Worm (Caenorhabditis elegans) whole organism, late embryonic: ENCODE data around the gene Y22D7AL.4.
A peak's percentile ranks its signal among the peaks of the same experiment; 100 is the strongest.

Source experiments
- C08G9.2 ChIP-seq: sonication (generic microtip); optimal IDR thresholded peaks from 2 replicates; lab custom pipeline; 2016; ENCODE audit warnings: mild to moderate bottlenecking, missing genetic modification characterization, moderate library complexity, missing compliant biosample characterization
- C38D4.7 ChIP-seq: fragments of 200-800 bp; sonication (Bioruptor generic); optimal IDR thresholded peaks from 2 replicates; lab custom pipeline; 2018; ENCODE audit warnings: mild to moderate bottlenecking, missing genetic modification characterization, moderate library complexity, missing compliant biosample characterization
- F13H6.1 ChIP-seq: sonication (generic microtip); optimal IDR thresholded peaks from 2 replicates; lab custom pipeline; 2016; ENCODE audit warnings: missing genetic modification characterization, missing compliant biosample characterization
- K02D7.2 ChIP-seq: sonication (generic microtip); optimal IDR thresholded peaks from 2 replicates; lab custom pipeline; 2017; ENCODE audit warnings: mild to moderate bottlenecking, missing genetic modification characterization, missing compliant biosample characterization
- K09A11.1 ChIP-seq: sonication (generic microtip); optimal IDR thresholded peaks from 2 replicates; lab custom pipeline; 2017; ENCODE audit warnings: antibody characterized with exemption, mild to moderate bottlenecking, missing genetic modification characterization, missing compliant biosample characterization; ENCODE audit not compliant: insufficient read depth
- Y22D7AL.16 ChIP-seq: sonication (generic microtip); optimal IDR thresholded peaks from 2 replicates; lab custom pipeline; 2016; ENCODE audit warnings: missing genetic modification characterization, missing compliant biosample characterization
- ahr-1 ChIP-seq: sonication (generic microtip); optimal IDR thresholded peaks from 2 replicates; lab custom pipeline; 2016; ENCODE audit warnings: missing genetic modification characterization, missing compliant biosample characterization
- ceh-18 ChIP-seq: sonication (generic microtip); optimal IDR thresholded peaks from 2 replicates; lab custom pipeline; 2016; ENCODE audit warnings: missing genetic modification characterization, missing compliant biosample characterization
- ceh-22 ChIP-seq: sonication (generic microtip); optimal IDR thresholded peaks from 2 replicates; lab custom pipeline; 2017; ENCODE audit warnings: missing biosample characterization, missing genetic modification characterization
- ceh-30 ChIP-seq: fragments of 150-350 bp; optimal IDR thresholded peaks from 2 replicates; lab custom pipeline; 2014; ENCODE audit warnings: missing biosample characterization, missing genetic modification characterization
- ceh-31 ChIP-seq: sonication (generic microtip); optimal IDR thresholded peaks from 2 replicates; lab custom pipeline; 2016; ENCODE audit warnings: missing genetic modification characterization, missing compliant biosample characterization
- ceh-34 ChIP-seq: sonication (generic microtip); optimal IDR thresholded peaks from 2 replicates; lab custom pipeline; 2016; ENCODE audit warnings: mild to moderate bottlenecking, missing genetic modification characterization, missing compliant biosample characterization
- ceh-45 ChIP-seq: fragments of 200-800 bp; sonication (Bioruptor generic); IDR thresholded peaks from 2 replicates; pipeline ENCODE4 v1.3.6; 2022; ENCODE audit warnings: missing genetic modification reagents, missing genetic modification characterization, missing compliant biosample characterization
- ceh-48 ChIP-seq: sonication (generic microtip); optimal IDR thresholded peaks from 2 replicates; lab custom pipeline; 2016; ENCODE audit warnings: missing genetic modification characterization, inconsistent platforms, missing compliant biosample characterization
- ceh-9 ChIP-seq: sonication (generic microtip); optimal IDR thresholded peaks from 2 replicates; lab custom pipeline; 2016; ENCODE audit warnings: mild to moderate bottlenecking, missing genetic modification characterization, inconsistent platforms, missing compliant biosample characterization
- dmd-4 ChIP-seq: sonication (generic microtip); optimal IDR thresholded peaks from 2 replicates; lab custom pipeline; 2016; ENCODE audit warnings: borderline replicate concordance, missing genetic modification characterization, missing compliant biosample characterization
- elt-2 ChIP-seq: sonication (generic microtip); optimal IDR thresholded peaks from 2 replicates; lab custom pipeline; 2016; ENCODE audit warnings: missing genetic modification reagents, missing genetic modification characterization, missing compliant biosample characterization
- fax-1 ChIP-seq: sonication (generic microtip); optimal IDR thresholded peaks from 2 replicates; lab custom pipeline; 2016; ENCODE audit warnings: missing genotype, missing genetic modification characterization, missing compliant biosample characterization
- fkh-10 ChIP-seq: fragments of 150-350 bp; optimal IDR thresholded peaks from 2 replicates; lab custom pipeline; 2014; ENCODE audit warnings: missing biosample characterization, missing genetic modification reagents, missing genetic modification characterization
- fkh-6 ChIP-seq: sonication (generic microtip); optimal IDR thresholded peaks from 2 replicates; lab custom pipeline; 2016; ENCODE audit warnings: missing genetic modification characterization, missing compliant biosample characterization
- hlh-13 ChIP-seq: fragments of 200-800 bp; sonication (Bioruptor generic); optimal IDR thresholded peaks from 2 replicates; lab custom pipeline; 2018; ENCODE audit warnings: mild to moderate bottlenecking, missing genetic modification characterization, missing compliant biosample characterization
- hlh-15 ChIP-seq: sonication (generic microtip); optimal IDR thresholded peaks from 2 replicates; lab custom pipeline; 2016; ENCODE audit warnings: missing genetic modification characterization, missing compliant biosample characterization
- lim-6 ChIP-seq: sonication (generic microtip); optimal IDR thresholded peaks from 2 replicates; lab custom pipeline; 2016; ENCODE audit warnings: missing genetic modification characterization, missing compliant biosample characterization
- nhr-11 ChIP-seq: fragments of 150-350 bp; optimal IDR thresholded peaks from 2 replicates; lab custom pipeline; 2014; ENCODE audit warnings: missing biosample characterization, missing genetic modification characterization
- nhr-232 ChIP-seq: sonication (generic microtip); optimal IDR thresholded peaks from 2 replicates; lab custom pipeline; 2016; ENCODE audit warnings: missing genetic modification characterization, missing compliant biosample characterization
- npax-4 ChIP-seq: sonication (generic microtip); optimal IDR thresholded peaks from 2 replicates; lab custom pipeline; 2016; ENCODE audit warnings: missing genetic modification characterization, missing compliant biosample characterization
- pat-9 ChIP-seq: fragments of 200-800 bp; sonication (Bioruptor generic); optimal IDR thresholded peaks from 2 replicates; lab custom pipeline; 2018; ENCODE audit warnings: mild to moderate bottlenecking, missing genetic modification characterization, moderate library complexity, missing compliant biosample characterization
- pax-1 ChIP-seq: fragments of 150-350 bp; optimal IDR thresholded peaks from 2 replicates; lab custom pipeline; 2014; ENCODE audit warnings: missing biosample characterization, missing genetic modification characterization
- pha-2 ChIP-seq: sonication (generic microtip); optimal IDR thresholded peaks from 2 replicates; lab custom pipeline; 2017; ENCODE audit warnings: mild to moderate bottlenecking, missing genetic modification characterization, missing compliant biosample characterization
- pha-4 ChIP-seq: fragments of 150-350 bp; optimal IDR thresholded peaks from 2 replicates; lab custom pipeline; 2018; ENCODE audit warnings: missing biosample characterization, missing genetic modification reagents, missing genetic modification characterization
- pqm-1 ChIP-seq: sonication (generic microtip); optimal IDR thresholded peaks from 2 replicates; lab custom pipeline; 2016; ENCODE audit warnings: missing genetic modification characterization, missing compliant biosample characterization
- pros-1 ChIP-seq: fragments of 150-350 bp; optimal IDR thresholded peaks from 2 replicates; lab custom pipeline; 2014; ENCODE audit warnings: missing biosample characterization, missing genetic modification reagents, missing genetic modification characterization
- sox-2 ChIP-seq: fragments of 200-800 bp; sonication (Bioruptor generic); IDR thresholded peaks from 2 replicates; pipeline ENCODE4 v1.3.6; 2022; ENCODE audit warnings: missing genetic modification reagents, missing genetic modification characterization, missing compliant biosample characterization
- syd-9 ChIP-seq: sonication (generic microtip); optimal IDR thresholded peaks from 2 replicates; lab custom pipeline; 2016; ENCODE audit warnings: mild to moderate bottlenecking, missing genetic modification characterization, moderate library complexity, missing compliant biosample characterization
- tbx-2 ChIP-seq: sonication (generic microtip); optimal IDR thresholded peaks from 2 replicates; lab custom pipeline; 2016; ENCODE audit warnings: missing genetic modification characterization, missing compliant biosample characterization
- tbx-7 ChIP-seq: sonication (generic microtip); optimal IDR thresholded peaks from 2 replicates; lab custom pipeline; 2016; ENCODE audit warnings: missing genotype, missing genetic modification characterization, missing compliant biosample characterization
- unc-42 ChIP-seq: sonication (generic microtip); optimal IDR thresholded peaks from 2 replicates; lab custom pipeline; 2016; ENCODE audit warnings: missing genotype, missing genetic modification characterization, missing compliant biosample characterization
- unc-55 ChIP-seq: sonication (generic microtip); optimal IDR thresholded peaks from 2 replicates; lab custom pipeline; 2017; ENCODE audit warnings: missing biosample characterization, missing genetic modification reagents, missing genetic modification characterization
- unc-86 ChIP-seq: sonication (generic microtip); optimal IDR thresholded peaks from 2 replicates; lab custom pipeline; 2016; ENCODE audit warnings: missing genetic modification characterization, missing compliant biosample characterization
- ztf-16 ChIP-seq: sonication (generic microtip); optimal IDR thresholded peaks from 2 replicates; lab custom pipeline; 2017; ENCODE audit warnings: missing genetic modification characterization, missing compliant biosample characterization

Y22D7AL.4 gene

ce11 chrIII:1621330-1621729 lies 5.1 kb upstream of the Y22D7AL.4 start:
- no peak for TF ChIP-seq ceh-9 (tag; lab: Kevin White, UChicago)
- TF ChIP-seq nhr-11 = no peak
- TF ChIP-seq syd-9 (tag; lab: Kevin White, UChicago) = no peak
- TF ChIP-seq K09A11.1 (tag; lab: Kevin White, UChicago) = no peak
- no peak for TF ChIP-seq pros-1 (tag; lab: Kevin White, UChicago)
- no peak for TF ChIP-seq ceh-48 (tag; lab: Kevin White, UChicago)
- TF ChIP-seq ceh-34 (tag; lab: Kevin White, UChicago) = no peak
- TF ChIP-seq unc-86 (tag; lab: Kevin White, UChicago) = no peak
- TF ChIP-seq pha-4 = no peak
- no peak for TF ChIP-seq pax-1 (tag; lab: Kevin White, UChicago)
- TF ChIP-seq ceh-31 (tag; lab: Kevin White, UChicago) = no peak
- TF ChIP-seq ztf-16 (tag; lab: Kevin White, UChicago) = no peak

- TF ChIP-seq fkh-6 (tag; lab: Kevin White, UChicago) (no peak), ceh-45 (GFP tag; lab: Robert Waterston, UW) (no peak), fkh-10 (GFP tag; lab: Kevin White, UChicago) (no peak), hlh-13 (GFP tag; lab: Kevin White, UChicago) (no peak), elt-2 (peak; percentile 41), ahr-1 (tag; lab: Kevin White, UChicago) (no peak), pat-9 (no peak), fax-1 (tag; lab: Kevin White, UChicago) (no peak)
- TF ChIP-seq, all 69 proteins: peak for 1
Measured at ce11 chrIII:1622329-1622728, 4.1 kb upstream of the Y22D7AL.4 start.

- TF ChIP-seq ceh-34 (tag; lab: Kevin White, UChicago) (no peak), ztf-16 (tag; lab: Kevin White, UChicago) (no peak), F13H6.1 (tag; lab: Kevin White, UChicago) (no peak), C38D4.7 (no peak), nhr-232 (tag; lab: Kevin White, UChicago) (no peak), Y22D7AL.16 (no peak), ceh-30 (tag; lab: Kevin White, UChicago) (no peak), hlh-13 (GFP tag; lab: Kevin White, UChicago) (no peak), dmd-4 (tag; lab: Kevin White, UChicago) (no peak), hlh-15 (no peak), pqm-1 (no peak)
Measured at ce11 chrIII:1625660-1626275, 664 bp upstream of the Y22D7AL.4 start.

- TF ChIP-seq nhr-11 (no peak), K02D7.2 (tag; lab: Kevin White, UChicago) (no peak), ceh-9 (tag; lab: Kevin White, UChicago) (no peak), ceh-22 (tag; lab: Kevin White, UChicago) (no peak), ceh-45 (GFP tag; lab: Robert Waterston, UW) (no peak), C08G9.2 (tag; lab: Kevin White, UChicago) (no peak), ahr-1 (tag; lab: Kevin White, UChicago) (no peak), tbx-7 (tag; lab: Kevin White, UChicago) (no peak), pqm-1 (no peak), npax-4 (tag; lab: Kevin White, UChicago) (no peak), lim-6 (tag; lab: Kevin White, UChicago) (no peak), ceh-18 (tag; lab: Kevin White, UChicago) (no peak), pha-2 (tag; lab: Kevin White, UChicago) (no peak), unc-42 (no peak), tbx-2 (tag; lab: Kevin White, UChicago) (no peak), sox-2 (GFP tag; lab: Robert Waterston, UW) (no peak), unc-55 (GFP tag; lab: Kevin White, UChicago) (no peak)
Measured at ce11 chrIII:1634270-1634669, 7.8 kb downstream of the Y22D7AL.4 start, which contains the start of gene Y22D7AL.11. TSS of gene Y22D7AL.11 (minus strand) at chrIII:1634370.
